Worm (Caenorhabditis elegans) whole organism, young adult: ENCODE measurements around the gene mrpl-35.

Source experiments
- bed-1 ChIP-seq: fragments of 200-800 bp; sonication (Bioruptor generic); IDR thresholded peaks from 2 replicates; pipeline ENCODE4 v1.3.6; 2022; ENCODE audit warnings: missing genetic modification reagents, missing genetic modification characterization, missing compliant biosample characterization
- dox-1 ChIP-seq: fragments of 200-800 bp; sonication (Bioruptor generic); IDR thresholded peaks from 2 replicates; pipeline ENCODE4 v1.3.6; 2022; ENCODE audit warnings: missing genetic modification reagents, missing genetic modification characterization, missing compliant biosample characterization
- egl-18 ChIP-seq: fragments of 200-800 bp; sonication (Bioruptor generic); IDR thresholded peaks from 2 replicates; pipeline ENCODE4 v1.3.6; 2022; ENCODE audit warnings: missing genetic modification reagents, missing genetic modification characterization, missing compliant biosample characterization
- egrh-3 ChIP-seq: fragments of 200-800 bp; sonication (Bioruptor generic); IDR thresholded peaks from 2 replicates; pipeline ENCODE4 v1.3.6; 2022; ENCODE audit warnings: missing genetic modification reagents, missing genetic modification characterization, missing compliant biosample characterization
- ekl-4 ChIP-seq: fragments of 200-800 bp; sonication (Bioruptor generic); IDR thresholded peaks from 2 replicates; pipeline ENCODE4 v1.3.6; 2022; ENCODE audit warnings: missing genetic modification reagents, missing genetic modification characterization, missing compliant biosample characterization
- him-1 ChIP-seq: sonication (generic microtip); optimal IDR thresholded peaks from 2 replicates; lab custom pipeline; 2016; ENCODE audit warnings: missing genotype, missing genetic modification reagents, missing genetic modification characterization, missing compliant biosample characterization
- snpc-1.1 ChIP-seq: sonication (generic microtip); optimal IDR thresholded peaks from 2 replicates; lab custom pipeline; 2017; ENCODE audit warnings: missing genetic modification characterization, mild to moderate bottlenecking, missing compliant biosample characterization, antibody characterized with exemption, moderate library complexity, missing genotype, missing genetic modification reagents; ENCODE audit not compliant: insufficient read depth

- no peak for TF ChIP-seq dox-1 (GFP tag; lab: Robert Waterston, UW)
- no peak for TF ChIP-seq ekl-4 (GFP tag; lab: Robert Waterston, UW)
- no peak for TF ChIP-seq egl-18 (GFP tag; lab: Robert Waterston, UW)
- no peak for TF ChIP-seq egrh-3 (GFP tag; lab: Robert Waterston, UW)
- TF ChIP-seq bed-1: no peak
- TF ChIP-seq him-1 (tag; lab: Kevin White, UChicago): no peak
- no peak for TF ChIP-seq snpc-1.1 (tag; lab: Kevin White, UChicago)
Measured at ce11 chrIII:3511808-3512207, 1.8 kb downstream of the mrpl-35 start.
